Worm (Caenorhabditis elegans) whole organism, mixed stage, embryonic: ENCODE results near the gene srx-112.

Source experiments
- ceh-39 ChIP-seq: fragments of 150-350 bp; optimal IDR thresholded peaks from 2 replicates; lab custom pipeline; 2014; ENCODE audit warnings: missing biosample characterization, missing genetic modification characterization
- ceh-43 ChIP-seq: fragments of 200-800 bp; sonication (Bioruptor generic); optimal IDR thresholded peaks from 2 replicates; lab custom pipeline; 2018; ENCODE audit warnings: mild to moderate bottlenecking, missing genetic modification characterization, moderate library complexity, missing compliant biosample characterization
- elt-1 ChIP-seq: sonication (generic microtip); optimal IDR thresholded peaks from 2 replicates; lab custom pipeline; 2017; ENCODE audit warnings: missing genetic modification characterization, mild to moderate bottlenecking, missing compliant biosample characterization, antibody characterized with exemption, moderate library complexity, borderline replicate concordance; ENCODE audit not compliant: insufficient read depth
- mab-5 ChIP-seq: fragments of 150-350 bp; optimal IDR thresholded peaks from 2 replicates; lab custom pipeline; 2014; ENCODE audit warnings: missing biosample characterization, missing genetic modification characterization
- mep-1 ChIP-seq: fragments of 150-350 bp; optimal IDR thresholded peaks from 2 replicates; lab custom pipeline; 2017; ENCODE audit warnings: missing biosample characterization, missing genetic modification reagents, missing genetic modification characterization, inconsistent platforms
- nhr-76 ChIP-seq: sonication (generic microtip); optimal IDR thresholded peaks from 2 replicates; lab custom pipeline; 2017; ENCODE audit warnings: missing biosample characterization, missing genetic modification characterization
- unc-39 ChIP-seq: fragments of 150-350 bp; optimal IDR thresholded peaks from 2 replicates; lab custom pipeline; 2014; ENCODE audit warnings: missing biosample characterization, missing genetic modification characterization
- unc-62 ChIP-seq: fragments of 150-350 bp; optimal IDR thresholded peaks from 2 replicates; lab custom pipeline; 2014; ENCODE audit warnings: missing biosample characterization, missing genetic modification reagents, missing genetic modification characterization

- no peak for TF ChIP-seq elt-1
- TF ChIP-seq mab-5: no peak
- no peak for TF ChIP-seq nhr-76 (tag; lab: Kevin White, UChicago)
- no peak for TF ChIP-seq unc-62
- no peak for TF ChIP-seq ceh-39
- no peak for TF ChIP-seq ceh-43
- no peak for TF ChIP-seq mep-1 (tag; lab: Kevin White, UChicago)
- no peak for TF ChIP-seq unc-39 (tag; lab: Kevin White, UChicago)
These were observed 41.1 kb upstream of the srx-112 start for ce11 chrII:3805518-3805917.
